Worm (Caenorhabditis elegans) whole organism, mixed stage, embryonic: Measurements from ENCODE around the gene C25A6.1.

Experiments
- M03D4.4 ChIP-seq: sonication (generic microtip); optimal IDR thresholded peaks from 2 replicates; lab custom pipeline; 2017; ENCODE audit warnings: mild to moderate bottlenecking, missing genetic modification characterization, missing compliant biosample characterization
- blmp-1 ChIP-seq: fragments of 150-350 bp; optimal IDR thresholded peaks from 2 replicates; lab custom pipeline; 2014; ENCODE audit warnings: missing biosample characterization, missing genetic modification characterization
- ceh-83 ChIP-seq: fragments of 200-800 bp; sonication (Bioruptor generic); optimal IDR thresholded peaks from 2 replicates; lab custom pipeline; 2018; ENCODE audit warnings: mild to moderate bottlenecking, missing genetic modification characterization, missing compliant biosample characterization
- ces-1 ChIP-seq: fragments of 150-350 bp; optimal IDR thresholded peaks from 2 replicates; lab custom pipeline; 2014; ENCODE audit warnings: missing biosample characterization, missing genetic modification reagents, missing genetic modification characterization
- cnd-1 ChIP-seq: fragments of 200-800 bp; sonication (Bioruptor generic); optimal IDR thresholded peaks from 2 replicates; lab custom pipeline; 2018; ENCODE audit warnings: mild to moderate bottlenecking, missing genetic modification characterization, missing compliant biosample characterization
- drap-1 ChIP-seq: fragments of 200-800 bp; sonication (Bioruptor generic); optimal IDR thresholded peaks from 3 replicates; lab custom pipeline; 2018; ENCODE audit warnings: mild to moderate bottlenecking, missing genetic modification characterization, missing compliant biosample characterization
- elt-1 ChIP-seq: sonication (generic microtip); optimal IDR thresholded peaks from 2 replicates; lab custom pipeline; 2017; ENCODE audit warnings: missing genetic modification characterization, mild to moderate bottlenecking, missing compliant biosample characterization, antibody characterized with exemption, moderate library complexity, borderline replicate concordance; ENCODE audit not compliant: insufficient read depth
- elt-3 ChIP-seq: fragments of 150-350 bp; optimal IDR thresholded peaks from 2 replicates; lab custom pipeline; 2014; ENCODE audit warnings: missing biosample characterization, missing genetic modification characterization
- flh-1 ChIP-seq: fragments of 200-800 bp; sonication (Bioruptor generic); optimal IDR thresholded peaks from 2 replicates; lab custom pipeline; 2018; ENCODE audit warnings: mild to moderate bottlenecking, missing genetic modification characterization, moderate library complexity, missing compliant biosample characterization
- ham-2 ChIP-seq: fragments of 200-800 bp; sonication (Bioruptor generic); optimal IDR thresholded peaks from 2 replicates; lab custom pipeline; 2018; ENCODE audit warnings: mild to moderate bottlenecking, missing genetic modification characterization, missing compliant biosample characterization
- lin-13 ChIP-seq: fragments of 150-350 bp; optimal IDR thresholded peaks from 2 replicates; lab custom pipeline; 2014; ENCODE audit warnings: missing biosample characterization, missing genetic modification characterization
- lin-32 ChIP-seq: fragments of 200-800 bp; sonication (Bioruptor generic); optimal IDR thresholded peaks from 2 replicates; lab custom pipeline; 2018; ENCODE audit warnings: mild to moderate bottlenecking, missing genetic modification characterization, missing compliant biosample characterization
- mab-5 ChIP-seq: fragments of 150-350 bp; optimal IDR thresholded peaks from 2 replicates; lab custom pipeline; 2014; ENCODE audit warnings: missing biosample characterization, missing genetic modification characterization
- mls-2 ChIP-seq: sonication (generic microtip); optimal IDR thresholded peaks from 2 replicates; lab custom pipeline; 2016; ENCODE audit warnings: mild to moderate bottlenecking, missing genetic modification characterization, moderate library complexity, missing compliant biosample characterization
- nhr-12 ChIP-seq: fragments of 150-350 bp; optimal IDR thresholded peaks from 2 replicates; lab custom pipeline; 2014; ENCODE audit warnings: missing biosample characterization, missing genetic modification characterization
- nhr-2 ChIP-seq: fragments of 150-350 bp; optimal IDR thresholded peaks from 2 replicates; lab custom pipeline; 2014; ENCODE audit warnings: missing biosample characterization, missing genetic modification characterization
- nhr-237 ChIP-seq: fragments of 150-350 bp; optimal IDR thresholded peaks from 2 replicates; lab custom pipeline; 2014; ENCODE audit warnings: missing biosample characterization, missing genetic modification characterization
- nhr-28 ChIP-seq: fragments of 150-350 bp; optimal IDR thresholded peaks from 2 replicates; lab custom pipeline; 2014; ENCODE audit warnings: missing biosample characterization, missing genetic modification characterization
- nhr-76 ChIP-seq: sonication (generic microtip); optimal IDR thresholded peaks from 2 replicates; lab custom pipeline; 2017; ENCODE audit warnings: missing biosample characterization, missing genetic modification characterization
- pha-4 ChIP-seq: fragments of 150-350 bp; optimal IDR thresholded peaks from 2 replicates; lab custom pipeline; 2018; ENCODE audit warnings: missing biosample characterization, missing genetic modification reagents, missing genetic modification characterization
- sem-2 ChIP-seq: fragments of 200-800 bp; sonication (Bioruptor generic); optimal IDR thresholded peaks from 2 replicates; lab custom pipeline; 2018; ENCODE audit warnings: mild to moderate bottlenecking, missing genetic modification characterization, missing compliant biosample characterization
- snpc-4 ChIP-seq: fragments of 150-350 bp; optimal IDR thresholded peaks from 2 replicates; lab custom pipeline; 2014; ENCODE audit warnings: missing biosample characterization, missing genetic modification characterization
- sptf-1 ChIP-seq: sonication (generic microtip); optimal IDR thresholded peaks from 2 replicates; lab custom pipeline; 2017; ENCODE audit warnings: mild to moderate bottlenecking, missing genetic modification characterization, moderate library complexity, missing compliant biosample characterization
- tbx-8 ChIP-seq: fragments of 200-800 bp; sonication (Bioruptor generic); optimal IDR thresholded peaks from 2 replicates; lab custom pipeline; 2018; ENCODE audit warnings: mild to moderate bottlenecking, missing genetic modification characterization, moderate library complexity, missing compliant biosample characterization
- unc-120 ChIP-seq: sonication (generic microtip); optimal IDR thresholded peaks from 2 replicates; lab custom pipeline; 2017; ENCODE audit warnings: missing genetic modification characterization, missing compliant biosample characterization; ENCODE audit not compliant: poor library complexity, severe bottlenecking
- unc-39 ChIP-seq: fragments of 150-350 bp; optimal IDR thresholded peaks from 2 replicates; lab custom pipeline; 2014; ENCODE audit warnings: missing biosample characterization, missing genetic modification characterization
- unc-62 ChIP-seq: fragments of 150-350 bp; optimal IDR thresholded peaks from 2 replicates; lab custom pipeline; 2014; ENCODE audit warnings: missing biosample characterization, missing genetic modification reagents, missing genetic modification characterization
- zip-8 ChIP-seq: fragments of 150-350 bp; optimal IDR thresholded peaks from 2 replicates; lab custom pipeline; 2014; ENCODE audit warnings: missing biosample characterization, missing genetic modification characterization

C25A6.1 gene

DNA sequence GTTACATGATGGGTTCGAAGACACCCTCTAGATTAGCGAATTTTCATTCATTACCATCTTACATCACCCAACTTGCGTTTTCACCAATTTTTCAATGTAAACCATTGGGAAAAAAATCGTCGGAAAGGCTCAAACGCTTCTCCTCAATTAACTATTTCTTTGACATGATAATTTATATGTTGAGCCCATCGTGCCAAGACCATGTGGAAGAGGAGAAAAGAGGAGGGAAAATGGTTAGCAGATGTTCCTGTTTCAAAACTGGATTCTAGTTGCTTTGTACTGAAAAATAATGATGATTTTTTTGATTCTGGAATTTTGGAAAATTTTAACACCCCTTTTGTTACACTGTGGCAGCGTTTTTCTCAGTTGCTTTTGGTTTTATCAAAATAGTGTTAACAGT, 35.7 kb downstream of the C25A6.1 start:
- no peak for TF ChIP-seq flh-1 (GFP tag; lab: Kevin White, UChicago)
- TF ChIP-seq ham-2 (GFP tag; lab: Kevin White, UChicago) = no peak
- TF ChIP-seq unc-62 (GFP tag; lab: Kevin White, UChicago) = no peak
- TF ChIP-seq nhr-237 (tag; lab: Kevin White, UChicago) = no peak
- no peak for TF ChIP-seq mab-5 (tag; lab: Kevin White, UChicago)
- TF ChIP-seq sem-2 (GFP tag; lab: Kevin White, UChicago) = no peak
- TF ChIP-seq, all 35 proteins: peak for 0

- TF ChIP-seq drap-1 (GFP tag; lab: Kevin White, UChicago) (no peak), ces-1 (GFP tag; lab: Kevin White, UChicago) (no peak)
Observed at ce11 chrV:5445839-5446238, 37.5 kb downstream of the C25A6.1 start, which contains the start of gene F08F3.1. TSS of gene F08F3.1 (plus strand) at chrV:5446139.

DNA sequence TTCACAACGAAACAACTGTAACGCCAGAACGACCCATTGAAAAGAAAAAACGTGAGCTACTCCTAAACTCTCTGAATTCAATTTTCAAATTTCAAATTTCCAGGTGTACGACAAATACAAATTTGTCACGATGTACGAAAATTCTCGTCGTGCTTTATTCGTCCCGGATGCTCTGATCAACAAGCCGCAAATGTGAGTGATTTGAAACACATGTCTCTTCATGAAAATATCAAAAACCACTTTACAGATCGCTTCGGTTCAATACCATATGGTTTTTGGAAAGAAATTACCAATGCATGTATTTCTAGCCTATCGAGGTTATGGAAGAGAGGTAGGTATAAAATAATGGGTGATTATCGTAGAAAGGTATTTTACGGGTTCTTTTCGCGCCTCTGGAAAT, 38.7 kb downstream of the C25A6.1 start:
- no peak for TF ChIP-seq cnd-1 (tag; lab: Kevin White, UChicago)
- TF ChIP-seq flh-1 (GFP tag; lab: Kevin White, UChicago) = no peak
- TF ChIP-seq nhr-2 (tag; lab: Kevin White, UChicago) = no peak
- no peak for TF ChIP-seq tbx-8 (GFP tag; lab: Kevin White, UChicago)
- TF ChIP-seq nhr-76 (tag; lab: Kevin White, UChicago) = no peak
- TF ChIP-seq nhr-28 (tag; lab: Kevin White, UChicago) = no peak
- no peak for TF ChIP-seq elt-1 (tag; lab: Kevin White, UChicago)
- TF ChIP-seq lin-32 (GFP tag; lab: Kevin White, UChicago) = no peak
- TF ChIP-seq nhr-237 (tag; lab: Kevin White, UChicago) = no peak
- no peak for TF ChIP-seq nhr-12 (tag; lab: Kevin White, UChicago)
- no peak for TF ChIP-seq unc-39 (tag; lab: Kevin White, UChicago)
- no peak for TF ChIP-seq ham-2 (GFP tag; lab: Kevin White, UChicago)
- TF ChIP-seq, all 35 proteins: peak for 0

ce11 chrV:5450742-5451141, 42.4 kb downstream of the C25A6.1 start:
- TF ChIP-seq nhr-12 (tag; lab: Kevin White, UChicago) (no peak), M03D4.4 (tag; lab: Kevin White, UChicago) (no peak), cnd-1 (tag; lab: Kevin White, UChicago) (no peak), elt-1 (tag; lab: Kevin White, UChicago) (no peak), nhr-2 (tag; lab: Kevin White, UChicago) (no peak), flh-1 (GFP tag; lab: Kevin White, UChicago) (no peak), nhr-28 (tag; lab: Kevin White, UChicago) (no peak), mls-2 (no peak), nhr-237 (tag; lab: Kevin White, UChicago) (no peak), blmp-1 (no peak), pha-4 (tag; lab: Kevin White, UChicago) (no peak), sptf-1 (tag; lab: Kevin White, UChicago) (no peak), tbx-8 (GFP tag; lab: Kevin White, UChicago) (no peak), ceh-83 (no peak), snpc-4 (tag; lab: Kevin White, UChicago) (no peak), unc-62 (GFP tag; lab: Kevin White, UChicago) (no peak), elt-3 (tag; lab: Kevin White, UChicago) (no peak)

- TF ChIP-seq nhr-2 (tag; lab: Kevin White, UChicago) = no peak
- TF ChIP-seq zip-8 (tag; lab: Kevin White, UChicago) = no peak
- no peak for TF ChIP-seq elt-3 (tag; lab: Kevin White, UChicago)
- no peak for TF ChIP-seq nhr-28 (tag; lab: Kevin White, UChicago)
- TF ChIP-seq lin-13 (tag; lab: Kevin White, UChicago) = no peak
- TF ChIP-seq sptf-1 (tag; lab: Kevin White, UChicago) = no peak
- TF ChIP-seq unc-120 = no peak
- no peak for TF ChIP-seq snpc-4 (tag; lab: Kevin White, UChicago)
- no peak for TF ChIP-seq nhr-76 (tag; lab: Kevin White, UChicago)
- no peak for TF ChIP-seq tbx-8 (GFP tag; lab: Kevin White, UChicago)
Observed at ce11 chrV:5453615-5454014, 45.3 kb downstream of the C25A6.1 start, which contains the start of gene glc-3. TSS of gene glc-3 (minus strand) at chrV:5453715.

DNA sequence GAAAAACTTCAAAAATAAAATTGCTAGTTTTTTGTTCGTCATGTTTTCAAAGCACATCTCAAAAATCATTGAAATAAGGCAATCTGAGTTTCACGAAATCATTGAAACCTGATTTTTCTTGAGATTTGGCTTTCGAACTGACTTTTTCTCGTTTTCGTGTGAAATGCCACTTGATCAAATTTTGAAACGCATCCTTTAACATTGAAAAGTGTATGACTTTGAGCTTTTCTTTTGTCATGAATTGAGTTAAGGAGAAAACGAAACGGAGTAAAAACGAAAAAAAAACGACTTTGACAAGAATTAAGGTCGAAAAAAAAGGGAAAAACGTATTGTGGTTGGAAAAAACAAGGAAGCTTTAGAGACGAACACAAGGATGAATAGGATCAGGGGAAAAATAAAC, 46.6 kb downstream of the C25A6.1 start:
- TF ChIP-seq ces-1 (GFP tag; lab: Kevin White, UChicago) (peak; percentile 9), nhr-12 (tag; lab: Kevin White, UChicago) (no peak)
